Worm (Caenorhabditis elegans): ENCODE data around the gene ZK593.3.

ce11 chrIV:10933777-10934546 is 18.5 kb downstream of the ZK593.3 start:
- TF ChIP-seq unc-62 (GFP tag; optimal IDR thresholded peaks at IDR 0.05) = no peak
- no peak for TF ChIP-seq nhr-120 (GFP tag; IDR thresholded peaks at IDR 0.05)
- TF ChIP-seq ama-1 (optimal IDR thresholded peaks at IDR 0.05) = peak; percentile 59
- TF ChIP-seq ama-1 (GFP tag; optimal IDR thresholded peaks at IDR 0.05) = peak; percentile 18 to 75
- peak; percentile 3 for TF ChIP-seq B0261.1 (tag; optimal IDR thresholded peaks at IDR 0.05)
